Worm (Caenorhabditis elegans) whole organism, L4/young adult: ENCODE data around the gene B0294.1.

Source experiments
- W03F9.2 ChIP-seq: fragments of 150-350 bp; optimal IDR thresholded peaks from 2 replicates; lab custom pipeline; 2014; ENCODE audit warnings: missing biosample characterization, missing genetic modification characterization
- dao-5 ChIP-seq: sonication (generic microtip); optimal IDR thresholded peaks from 2 replicates; lab custom pipeline; 2016; ENCODE audit warnings: missing genotype, missing genetic modification characterization, moderate library complexity, missing compliant biosample characterization
- him-1 ChIP-seq: sonication (generic microtip); optimal IDR thresholded peaks from 2 replicates; lab custom pipeline; 2016; ENCODE audit warnings: missing genotype, missing genetic modification reagents, missing genetic modification characterization, missing compliant biosample characterization

B0294.1 gene

DNA sequence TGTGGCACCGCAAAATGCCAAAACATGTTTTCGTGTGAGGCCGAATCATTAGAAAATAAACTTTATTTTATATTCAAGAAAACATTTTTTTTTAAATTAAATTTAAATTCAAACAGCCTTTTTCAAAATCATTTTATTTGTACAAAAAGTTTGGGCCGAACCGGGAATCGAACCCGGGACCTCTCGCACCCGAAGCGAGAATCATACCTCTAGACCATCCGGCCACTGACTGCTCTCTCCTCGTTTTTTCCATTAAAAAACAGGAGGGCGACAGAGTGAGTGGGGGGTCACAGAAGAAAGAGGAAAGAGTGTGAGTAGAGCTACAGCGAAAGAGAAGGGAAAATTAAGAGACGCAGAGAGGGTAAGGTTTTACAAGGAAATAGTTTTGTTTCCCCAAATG is 16.5 kb downstream of the B0294.1 start:
- TF ChIP-seq W03F9.2 (tag; lab: Kevin White, UChicago) (no peak), dao-5 (peak; percentile 8), him-1 (tag; lab: Kevin White, UChicago) (peak; percentile 23)

DNA sequence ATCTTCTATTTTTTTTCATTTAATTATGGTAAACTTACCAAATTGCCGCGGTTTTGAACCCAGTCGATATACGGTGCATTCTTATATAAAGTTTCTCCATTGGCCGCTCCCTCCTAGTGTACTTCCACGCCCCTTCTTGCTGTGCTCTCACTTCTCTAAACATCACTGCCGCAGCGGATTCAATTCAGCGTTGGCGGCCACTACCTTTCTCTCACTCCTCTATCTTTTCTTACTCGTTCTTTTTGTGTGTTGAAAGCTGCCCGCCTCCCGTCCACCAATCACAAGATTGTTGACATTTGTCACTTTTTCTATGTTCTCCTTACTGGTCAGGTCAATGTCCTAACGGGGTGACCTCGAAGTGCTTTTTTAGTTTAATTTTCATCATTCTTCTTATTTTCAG is 26.2 kb downstream of the B0294.1 start:
- TF ChIP-seq dao-5: no peak
- no peak for TF ChIP-seq him-1 (tag; lab: Kevin White, UChicago)
- no peak for TF ChIP-seq W03F9.2 (tag; lab: Kevin White, UChicago)

- TF ChIP-seq him-1 (tag; lab: Kevin White, UChicago) (no peak), W03F9.2 (tag; lab: Kevin White, UChicago) (no peak), dao-5 (no peak)
Observed at ce11 chrX:1864946-1865345, 32.2 kb downstream of the B0294.1 start, which contains the start of gene tbx-41. Gene tbx-41 (plus strand): TSS chrX:1865246.

DNA sequence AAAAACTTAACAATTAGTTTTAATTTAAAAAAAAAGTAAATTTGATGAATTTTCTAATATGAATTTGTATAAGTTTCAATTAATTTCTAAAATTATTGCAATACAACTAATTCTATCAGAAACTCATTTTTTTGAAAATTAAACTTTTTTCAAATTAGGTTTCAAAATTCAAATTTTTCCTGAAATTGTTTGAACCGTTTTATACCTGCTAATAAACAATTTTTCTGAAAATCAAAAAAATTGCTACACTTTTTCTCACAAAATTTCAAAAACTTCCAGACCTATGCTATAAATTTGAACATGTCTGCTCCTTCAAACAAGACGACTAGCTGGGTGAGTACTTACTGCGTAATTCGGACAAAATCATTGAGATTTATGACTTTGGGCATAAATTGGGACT is 36.7 kb downstream of the B0294.1 start, which contains the start of gene T26C11.8:
TSS of gene T26C11.8 (plus strand) at position 301 of the 400 bp plus-strand sequence.
- no peak for TF ChIP-seq W03F9.2 (tag; lab: Kevin White, UChicago)
- TF ChIP-seq dao-5: no peak
- TF ChIP-seq him-1 (tag; lab: Kevin White, UChicago): no peak

DNA sequence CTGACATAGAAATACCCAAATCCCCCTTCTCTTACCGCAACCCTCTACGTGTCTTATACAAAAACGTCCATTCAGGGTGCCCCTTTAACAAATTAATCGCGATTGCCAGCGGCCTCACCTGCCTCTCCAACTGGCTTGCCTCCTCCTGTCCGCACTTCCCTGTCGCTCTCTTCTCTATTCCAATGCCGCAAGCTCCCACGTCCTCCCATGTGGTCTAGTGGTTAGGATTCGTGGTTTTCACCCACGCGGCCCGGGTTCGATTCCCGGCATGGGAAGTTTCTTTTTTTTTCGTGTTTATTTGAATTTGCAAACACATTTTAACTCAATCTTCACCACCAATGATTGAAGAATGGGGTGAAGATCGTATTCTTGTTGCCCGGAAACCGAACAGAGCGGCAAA is 38.5 kb downstream of the B0294.1 start:
- peak; percentile 8 for TF ChIP-seq dao-5
- TF ChIP-seq W03F9.2 (tag; lab: Kevin White, UChicago): no peak

ce11 chrX:1857777-1858176 is 39.4 kb downstream of the B0294.1 start:
- TF ChIP-seq dao-5: no peak
- TF ChIP-seq him-1 (tag; lab: Kevin White, UChicago): no peak
- no peak for TF ChIP-seq W03F9.2 (tag; lab: Kevin White, UChicago)

- TF ChIP-seq W03F9.2 (tag; lab: Kevin White, UChicago) (no peak), dao-5 (no peak), him-1 (tag; lab: Kevin White, UChicago) (no peak)
Observed at ce11 chrX:1856160-1856559, 41.0 kb downstream of the B0294.1 start, which contains the start of gene ceh-39. Gene ceh-39 (minus strand): TSS chrX:1856172.

DNA sequence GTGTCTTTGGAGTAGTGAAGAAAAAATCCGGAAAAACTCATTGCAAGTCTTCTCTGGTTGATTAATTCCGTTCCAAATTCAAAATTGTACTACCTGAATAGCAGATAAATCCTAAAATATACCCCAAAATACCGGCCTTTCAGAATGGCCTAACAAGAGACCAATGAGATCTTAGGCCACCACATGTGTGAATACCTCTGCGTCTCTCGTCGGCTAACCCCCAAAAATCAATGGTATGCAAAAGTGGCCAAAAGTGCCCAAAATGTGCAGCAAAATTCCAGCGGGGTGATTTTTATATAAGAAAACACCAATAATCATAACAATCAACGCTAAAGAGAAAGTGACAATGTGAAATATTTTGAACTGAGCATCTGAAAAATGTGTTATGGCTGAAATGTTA is 43.5 kb downstream of the B0294.1 start, which contains the start of gene T26C11.9:
TSS of gene T26C11.9 (minus strand) at position 254 of the 400 bp plus-strand sequence.
- TF ChIP-seq him-1 (tag; lab: Kevin White, UChicago) (no peak), W03F9.2 (tag; lab: Kevin White, UChicago) (no peak), dao-5 (no peak)

DNA sequence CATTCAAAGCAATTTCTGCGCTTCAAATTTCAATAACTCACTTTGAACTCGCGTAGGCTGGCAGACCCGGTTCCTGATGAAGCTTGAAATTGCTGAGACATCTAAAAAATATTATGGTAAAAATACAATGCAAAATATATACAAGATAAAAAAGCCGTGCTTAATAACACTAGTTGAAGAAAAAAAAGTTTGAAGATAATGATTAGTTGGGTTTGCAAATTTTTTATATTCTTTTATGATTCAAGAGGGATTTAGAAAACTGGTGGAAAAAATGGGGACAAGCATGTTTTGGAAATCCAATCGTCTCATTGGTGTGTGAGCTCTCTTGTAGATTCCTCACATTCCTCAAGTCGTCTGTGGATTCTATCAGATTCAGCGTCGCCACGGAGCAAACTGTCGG is 44.5 kb downstream of the B0294.1 start, which contains the start of gene ceh-21:
TSS of gene ceh-21 (minus strand) at position 101 of the 400 bp plus-strand sequence.
- no peak for TF ChIP-seq dao-5
- TF ChIP-seq him-1 (tag; lab: Kevin White, UChicago): no peak
- TF ChIP-seq W03F9.2 (tag; lab: Kevin White, UChicago): no peak

DNA sequence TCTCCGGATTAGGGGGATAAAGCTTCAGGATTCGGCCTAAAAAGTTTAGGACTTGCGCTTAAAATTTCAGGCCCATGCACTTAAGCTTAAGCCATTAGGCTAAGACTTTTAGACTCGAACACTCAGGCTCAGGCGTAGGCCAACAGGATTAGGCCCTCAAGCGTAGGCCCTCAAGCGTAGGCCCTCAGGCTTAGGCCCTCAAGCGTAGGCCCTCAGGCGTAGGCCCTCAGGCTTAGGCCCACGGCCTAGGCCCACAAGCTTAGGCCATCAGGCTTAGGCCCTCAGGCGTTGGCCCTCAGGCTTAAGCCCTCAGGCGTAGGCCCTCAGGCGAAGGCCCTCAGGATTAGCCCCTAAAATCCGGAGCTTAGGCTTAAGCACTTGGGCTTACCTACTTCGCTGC is 46.6 kb downstream of the B0294.1 start:
- TF ChIP-seq W03F9.2 (tag; lab: Kevin White, UChicago) (no peak), dao-5 (no peak), him-1 (tag; lab: Kevin White, UChicago) (no peak)

DNA sequence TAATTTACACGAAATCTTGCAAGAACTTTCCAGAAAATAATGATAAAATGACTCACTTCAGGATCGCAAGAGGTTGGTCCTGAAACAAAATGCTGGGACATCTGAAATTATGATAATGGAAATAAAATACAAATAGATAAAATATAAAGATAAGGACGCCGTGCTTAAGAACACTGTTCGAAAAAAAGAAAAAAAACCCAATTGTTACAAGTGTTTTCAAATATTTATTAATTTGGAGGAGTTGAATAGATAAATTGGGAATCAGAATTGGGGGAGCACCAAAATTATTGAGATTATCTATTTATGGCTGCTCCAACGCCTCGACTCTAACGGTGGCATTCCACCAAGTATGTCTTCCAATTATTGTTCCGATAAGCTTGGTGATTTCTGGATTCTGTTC is 48.6 kb downstream of the B0294.1 start, which contains the start of gene ceh-41:
TSS of gene ceh-41 (minus strand) at position 101 of the 400 bp plus-strand sequence.
- TF ChIP-seq dao-5 (no peak), him-1 (tag; lab: Kevin White, UChicago) (no peak), W03F9.2 (tag; lab: Kevin White, UChicago) (no peak)

DNA sequence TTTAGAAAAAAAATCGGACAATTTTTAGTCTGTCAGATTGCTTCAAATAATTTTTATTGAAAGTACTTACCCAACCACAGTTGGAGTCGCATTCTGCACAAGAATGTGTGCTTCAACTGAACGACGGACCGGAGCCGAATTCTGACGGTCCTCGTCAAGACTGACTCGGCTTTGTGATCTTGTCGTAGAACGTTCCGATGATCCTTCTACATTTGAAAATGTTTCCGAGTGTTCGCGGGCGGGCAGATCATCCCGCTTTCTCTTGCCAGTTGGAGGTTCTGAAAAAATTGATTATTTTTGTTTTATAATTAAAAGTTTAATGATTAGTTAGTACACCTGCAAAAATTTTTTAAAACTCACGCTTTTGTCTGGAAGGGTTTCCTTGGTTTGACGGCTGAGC is 49.5 kb downstream of the B0294.1 start:
- TF ChIP-seq dao-5 (no peak), W03F9.2 (tag; lab: Kevin White, UChicago) (no peak), him-1 (tag; lab: Kevin White, UChicago) (no peak)
